Worm (Caenorhabditis elegans) whole organism, young adult: ENCODE measurements around the gene ZK377.15.

Experiments used
- B0019.2 ChIP-seq: fragments of 200-800 bp; sonication (Bioruptor generic); conservative IDR thresholded peaks from 2 replicates; pipeline ENCODE4 v1.3.6; 2022; ENCODE audit warnings: missing genetic modification reagents, missing genetic modification characterization, missing compliant biosample characterization
- C17E4.6 ChIP-seq: fragments of 200-800 bp; sonication (Bioruptor generic); IDR thresholded peaks from 2 replicates; pipeline ENCODE4 v1.3.6; 2022; ENCODE audit warnings: missing genetic modification reagents, missing genetic modification characterization, missing compliant biosample characterization
- F22D6.2 ChIP-seq: sonication (generic microtip); optimal IDR thresholded peaks from 2 replicates; lab custom pipeline; 2016; ENCODE audit warnings: mild to moderate bottlenecking, missing genetic modification characterization, missing compliant biosample characterization
- Y79H2A.3 ChIP-seq: fragments of 200-800 bp; sonication (Bioruptor generic); conservative IDR thresholded peaks from 2 replicates; pipeline ENCODE4 v1.3.6; 2022; ENCODE audit warnings: missing genetic modification reagents, missing genetic modification characterization, missing compliant biosample characterization
- atf-7 ChIP-seq: sonication (generic microtip); optimal IDR thresholded peaks from 2 replicates; lab custom pipeline; 2017; ENCODE audit warnings: mild to moderate bottlenecking, missing genetic modification characterization, missing compliant biosample characterization
- cebp-1 ChIP-seq, 2 experiments: fragments of 200-800 bp in 1 of 2; sonication (Bioruptor generic) in 1 of 2; sonication (generic microtip) in 1 of 2; IDR thresholded peaks in 1 of 2; optimal IDR thresholded peaks in 1 of 2; 2 replicates each; pipeline versions ENCODE4 v1.3.6 to Lab custom; 2017 to 2022; ENCODE audit warnings: missing compliant biosample characterization in 2 of 2, missing genetic modification characterization in 2 of 2, mild to moderate bottlenecking in 1 of 2, missing genetic modification reagents in 1 of 2, moderate library complexity in 1 of 2
- ceh-100 ChIP-seq: fragments of 200-800 bp; sonication (Bioruptor generic); IDR thresholded peaks from 2 replicates; pipeline ENCODE4 v1.3.6; 2022; ENCODE audit warnings: missing genetic modification reagents, missing genetic modification characterization, missing compliant biosample characterization
- egl-18 ChIP-seq: fragments of 200-800 bp; sonication (Bioruptor generic); IDR thresholded peaks from 2 replicates; pipeline ENCODE4 v1.3.6; 2022; ENCODE audit warnings: missing genetic modification reagents, missing genetic modification characterization, missing compliant biosample characterization
- egl-44 ChIP-seq: fragments of 200-800 bp; sonication (Bioruptor generic); IDR thresholded peaks from 2 replicates; pipeline ENCODE4 v1.3.6; 2022; ENCODE audit warnings: missing genetic modification reagents, missing genetic modification characterization, missing compliant biosample characterization
- gei-17 ChIP-seq: fragments of 200-800 bp; sonication (Bioruptor generic); optimal IDR thresholded peaks from 2 replicates; lab custom pipeline; 2018; ENCODE audit warnings: mild to moderate bottlenecking, missing genetic modification characterization, missing compliant biosample characterization
- him-1 ChIP-seq: sonication (generic microtip); optimal IDR thresholded peaks from 2 replicates; lab custom pipeline; 2016; ENCODE audit warnings: missing genotype, missing genetic modification reagents, missing genetic modification characterization, missing compliant biosample characterization
- hlh-26 ChIP-seq: fragments of 200-800 bp; sonication (Bioruptor generic); conservative IDR thresholded peaks from 2 replicates; pipeline ENCODE4 v1.3.6; 2022; ENCODE audit warnings: missing genetic modification reagents, missing genetic modification characterization, missing compliant biosample characterization
- let-607 ChIP-seq, 2 experiments: fragments of 200-800 bp in 1 of 2; sonication (Bioruptor generic) in 1 of 2; sonication (generic microtip) in 1 of 2; optimal IDR thresholded peaks; 2 replicates each; lab custom pipeline; 2016 to 2018; ENCODE audit warnings: mild to moderate bottlenecking in 2 of 2, missing compliant biosample characterization in 2 of 2, missing genetic modification characterization in 2 of 2, moderate library complexity in 2 of 2, missing genotype in 1 of 2
- mel-28 ChIP-seq: sonication (generic microtip); optimal IDR thresholded peaks from 2 replicates; lab custom pipeline; 2016; ENCODE audit warnings: borderline replicate concordance, mild to moderate bottlenecking, missing genetic modification characterization, missing compliant biosample characterization
- sea-2 ChIP-seq: fragments of 200-800 bp; sonication (Bioruptor generic); IDR thresholded peaks from 2 replicates; pipeline ENCODE4 v1.3.6; 2022; ENCODE audit warnings: missing genetic modification characterization, missing compliant biosample characterization
- snpc-1.1 ChIP-seq: sonication (generic microtip); optimal IDR thresholded peaks from 2 replicates; lab custom pipeline; 2017; ENCODE audit warnings: missing genetic modification characterization, mild to moderate bottlenecking, missing compliant biosample characterization, antibody characterized with exemption, moderate library complexity, missing genotype, missing genetic modification reagents; ENCODE audit not compliant: insufficient read depth
- snpc-1.3 ChIP-seq: sonication (generic microtip); optimal IDR thresholded peaks from 2 replicates; lab custom pipeline; 2017; ENCODE audit warnings: missing genetic modification characterization, mild to moderate bottlenecking, missing compliant biosample characterization, antibody characterized with exemption, moderate library complexity, missing genotype, missing genetic modification reagents; ENCODE audit not compliant: insufficient read depth
- zfh-2 ChIP-seq: fragments of 200-800 bp; sonication (Bioruptor generic); conservative IDR thresholded peaks from 2 replicates; pipeline ENCODE4 v1.3.6; 2022; ENCODE audit warnings: missing genetic modification reagents, missing genetic modification characterization, missing compliant biosample characterization
- zim-3 ChIP-seq: sonication (generic microtip); optimal IDR thresholded peaks from 2 replicates; lab custom pipeline; 2017; ENCODE audit warnings: mild to moderate bottlenecking, missing genetic modification characterization, moderate library complexity, missing compliant biosample characterization
- ztf-18 ChIP-seq: sonication (generic microtip); optimal IDR thresholded peaks from 2 replicates; lab custom pipeline; 2016; ENCODE audit warnings: missing genotype, mild to moderate bottlenecking, missing genetic modification characterization, missing compliant biosample characterization
- ztf-28 ChIP-seq: fragments of 200-800 bp; sonication (Bioruptor generic); IDR thresholded peaks from 2 replicates; pipeline ENCODE4 v1.3.6; 2022; ENCODE audit warnings: missing genetic modification reagents, missing genetic modification characterization, missing compliant biosample characterization
- ztf-6 ChIP-seq: fragments of 200-800 bp; sonication (Bioruptor generic); IDR thresholded peaks from 2 replicates; pipeline ENCODE4 v1.3.6; 2022; ENCODE audit warnings: missing genetic modification reagents, missing genetic modification characterization, missing compliant biosample characterization

Gene ZK377.15

ce11 chrX:3419084-3419483, 46.6 kb downstream of the ZK377.15 start, which contains the start of gene C04F6.7:
C04F6.7 (minus strand) TSS chrX:3419184.
- TF ChIP-seq cebp-1 (GFP tag; IDR thresholded peaks at IDR 0.05; lab: Robert Waterston, UW) (no peak), cebp-1 (tag; optimal IDR thresholded peaks at IDR 0.05; lab: Kevin White, UChicago) (no peak), snpc-1.3 (no peak)

DNA sequence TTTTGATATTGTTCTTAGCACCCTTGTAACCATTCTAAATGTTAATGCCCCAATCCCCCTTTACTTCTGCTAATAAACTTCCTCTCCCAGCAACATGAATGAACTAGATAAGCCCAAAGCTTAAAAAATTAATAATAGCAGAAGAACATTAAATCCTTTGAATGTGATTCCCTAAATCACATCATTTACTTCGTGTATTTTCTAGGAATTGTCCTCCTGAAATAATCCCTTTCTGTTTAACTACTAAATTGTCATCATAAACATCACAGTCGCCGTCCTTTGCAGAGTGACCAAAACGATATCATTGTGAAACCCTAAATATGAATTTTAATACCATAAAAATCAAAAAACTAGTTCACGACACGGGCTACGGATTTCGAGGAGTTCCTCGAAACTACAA, 49.6 kb downstream of the ZK377.15 start:
- TF ChIP-seq F22D6.2 (tag; lab: Kevin White, UChicago) (no peak), ztf-18 (no peak), gei-17 (GFP tag; lab: Kevin White, UChicago) (no peak), ztf-28 (GFP tag; lab: Robert Waterston, UW) (no peak), hlh-26 (GFP tag; lab: Robert Waterston, UW) (no peak), mel-28 (tag; lab: Kevin White, UChicago) (no peak), egl-44 (GFP tag; lab: Robert Waterston, UW) (no peak), egl-18 (no peak), let-607 (tag; optimal IDR thresholded peaks at IDR 0.05; lab: Kevin White, UChicago) (no peak), zfh-2 (GFP tag; lab: Robert Waterston, UW) (no peak), snpc-1.1 (tag; lab: Kevin White, UChicago) (no peak), him-1 (tag; lab: Kevin White, UChicago) (no peak), zim-3 (tag; lab: Kevin White, UChicago) (no peak), ztf-6 (GFP tag; lab: Robert Waterston, UW) (no peak), Y79H2A.3 (GFP tag; lab: Robert Waterston, UW) (no peak), ceh-100 (GFP tag; lab: Robert Waterston, UW) (no peak), C17E4.6 (GFP tag; lab: Robert Waterston, UW) (no peak), B0019.2 (GFP tag; lab: Robert Waterston, UW) (no peak), atf-7 (tag; lab: Kevin White, UChicago) (no peak), sea-2 (GFP tag; lab: Robert Waterston, UW) (no peak)
